Worm (Caenorhabditis elegans): ENCODE data around the gene C39D10.2.

Gene C39D10.2

DNA sequence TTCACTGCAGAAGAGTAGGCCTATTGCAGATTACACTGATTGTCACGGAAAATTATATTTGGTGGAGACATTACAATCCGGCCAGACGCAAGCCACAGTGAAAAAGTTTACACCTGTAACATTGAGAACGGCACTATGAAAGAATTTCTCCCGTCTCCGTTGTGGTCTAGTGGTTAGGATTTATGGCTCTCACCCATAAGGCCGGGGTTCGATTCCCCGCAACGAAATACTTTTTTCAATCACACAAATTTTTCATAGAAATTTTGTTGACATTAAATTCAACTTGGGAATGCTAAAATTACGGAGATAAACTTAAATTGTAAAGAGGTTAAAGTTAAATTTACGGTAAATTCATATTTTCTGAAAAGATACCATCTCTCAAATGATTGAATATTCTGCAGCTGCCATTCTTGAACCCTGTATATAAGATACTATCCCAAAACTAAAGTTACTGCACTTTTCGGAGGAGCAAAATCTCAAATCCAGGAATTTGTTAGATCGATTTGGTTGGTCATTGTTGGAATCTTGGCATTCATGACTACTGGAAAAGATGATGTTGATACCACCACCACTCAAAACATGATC, 17.5 kb downstream of the C39D10.2 start, which contains the start of gene C39D10.1 (continued):
- peak; percentile 29 for TF ChIP-seq unc-130 (GFP tag; optimal IDR thresholded peaks at IDR 0.05)
- TF ChIP-seq nhr-76 (tag; optimal IDR thresholded peaks at IDR 0.05), result no peak
- no peak for TF ChIP-seq mxl-2 (GFP tag; conservative IDR thresholded peaks at IDR 0.05)

DNA sequence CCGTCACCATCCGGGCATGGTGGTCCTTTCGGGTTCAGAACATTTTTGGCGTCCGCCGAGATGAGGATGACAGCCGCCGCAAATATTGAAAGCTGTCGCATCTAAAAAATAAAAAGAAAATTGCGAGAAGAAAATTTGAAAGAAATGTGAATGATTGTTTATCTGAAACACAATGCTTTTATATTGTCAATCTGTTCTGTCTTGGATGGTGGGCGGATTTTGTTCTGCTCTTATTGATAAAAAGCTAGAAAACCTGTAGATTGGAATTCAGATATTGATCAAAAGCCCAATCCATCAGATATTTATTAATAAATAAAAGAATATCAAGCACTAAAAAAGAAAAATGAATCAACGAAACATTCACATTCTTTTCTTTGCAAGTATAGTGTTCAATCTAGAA, 24.8 kb downstream of the C39D10.2 start, which contains the start of gene C39D10.7:
Gene C39D10.7, minus strand, starts transcription at position 101 of the 400 bp plus-strand sequence.
- TF ChIP-seq ceh-44 (GFP tag; IDR thresholded peaks at IDR 0.05), result no peak
- no peak for TF ChIP-seq nhr-11 (tag; optimal IDR thresholded peaks at IDR 0.05)
- TF ChIP-seq unc-62 (GFP tag; optimal IDR thresholded peaks at IDR 0.05 in 1 of 2), result peak in 1 of 2 experiments; percentile 78
- no peak for TF ChIP-seq unc-62 (tag; optimal IDR thresholded peaks at IDR 0.05)

ce11 chrX:7915616-7916015, 26.6 kb downstream of the C39D10.2 start:
- TF ChIP-seq lin-13 (GFP tag; optimal IDR thresholded peaks at IDR 0.05) (no peak), lin-38 (GFP tag; IDR thresholded peaks at IDR 0.05) (no peak)

- TF ChIP-seq daf-19 (GFP tag; conservative IDR thresholded peaks at IDR 0.05) (no peak), unc-130 (GFP tag; optimal IDR thresholded peaks at IDR 0.05) (no peak), set-16 (GFP tag; IDR thresholded peaks at IDR 0.05) (no peak), lin-38 (GFP tag; IDR thresholded peaks at IDR 0.05) (no peak), jun-1 (tag; optimal IDR thresholded peaks at IDR 0.05) (no peak), nhr-111 (GFP tag; optimal IDR thresholded peaks at IDR 0.05) (no peak), lin-1 (GFP tag; IDR thresholded peaks at IDR 0.05) (no peak), T20F7.1 (GFP tag; optimal IDR thresholded peaks at IDR 0.05) (no peak), rbr-2 (tag; optimal IDR thresholded peaks at IDR 0.05) (no peak), zip-2 (tag; optimal IDR thresholded peaks at IDR 0.05) (no peak), egl-43 (GFP tag; IDR thresholded peaks at IDR 0.05) (no peak), vab-7 (GFP tag; IDR thresholded peaks at IDR 0.05) (no peak), gei-8 (GFP tag; optimal IDR thresholded peaks at IDR 0.05) (no peak), ces-1 (GFP tag; optimal IDR thresholded peaks at IDR 0.05) (no peak), daf-16 (GFP tag; optimal IDR thresholded peaks at IDR 0.05) (no peak), daf-16 (tag; optimal IDR thresholded peaks at IDR 0.05) (no peak), attf-4 (tag; optimal IDR thresholded peaks at IDR 0.05) (no peak), unc-62 (GFP tag; optimal IDR thresholded peaks at IDR 0.05 in 1 of 2) (no peak), unc-62 (tag; optimal IDR thresholded peaks at IDR 0.05) (no peak), ceh-44 (GFP tag; IDR thresholded peaks at IDR 0.05) (no peak)
Observed at ce11 chrX:7916076-7916475, 27.1 kb downstream of the C39D10.2 start.

ce11 chrX:7921130-7921529, 32.1 kb downstream of the C39D10.2 start:
- TF ChIP-seq lin-15B (tag; optimal IDR thresholded peaks at IDR 0.05), result no peak
- TF ChIP-seq T26A8.4 (GFP tag; IDR thresholded peaks at IDR 0.05), result no peak
- TF ChIP-seq lsy-2 (tag; optimal IDR thresholded peaks at IDR 0.05), result no peak
- no peak for TF ChIP-seq ZK337.2 (GFP tag; IDR thresholded peaks at IDR 0.05)
- no peak for TF ChIP-seq ceh-82 (tag; optimal IDR thresholded peaks at IDR 0.05)
- no peak for TF ChIP-seq lim-7 (GFP tag; IDR thresholded peaks at IDR 0.05)
- TF ChIP-seq F10B5.3 (tag; optimal IDR thresholded peaks at IDR 0.05), result no peak
- no peak for TF ChIP-seq zip-2 (tag; optimal IDR thresholded peaks at IDR 0.05)
- no peak for TF ChIP-seq snpc-4 (tag; optimal IDR thresholded peaks at IDR 0.05)
- no peak for TF ChIP-seq madf-5 (GFP tag; IDR thresholded peaks at IDR 0.05)
- no peak for TF ChIP-seq attf-4 (tag; optimal IDR thresholded peaks at IDR 0.05)
- TF ChIP-seq sdz-12 (GFP tag; optimal IDR thresholded peaks at IDR 0.05), result no peak
- no peak for TF ChIP-seq nhr-77 (tag; optimal IDR thresholded peaks at IDR 0.05)
- no peak for TF ChIP-seq daf-16 (GFP tag; optimal IDR thresholded peaks at IDR 0.05)
- TF ChIP-seq daf-16 (tag; optimal IDR thresholded peaks at IDR 0.05), result no peak

All from whole organism, L4 larva.